Worm (Caenorhabditis elegans): Measurements from ENCODE around the gene asp-15.
A peak's percentile ranks its signal among the peaks of the same experiment; 100 is the strongest.

Gene asp-15

ce11 chrV:19050438-19050837, 5.8 kb upstream of the asp-15 start, which contains the start of gene asp-1:
TSS of gene asp-1 (minus strand) at chrV:19050752.
- peak; percentile 10 for TF ChIP-seq nhr-129 (tag; optimal IDR thresholded peaks at IDR 0.05)
- no peak for TF ChIP-seq R02D3.7 (tag; optimal IDR thresholded peaks at IDR 0.05)
- peak; percentile 9 for TF ChIP-seq Y55F3AM.14 (GFP tag; optimal IDR thresholded peaks at IDR 0.05)
- TF ChIP-seq gmeb-1 (tag; optimal IDR thresholded peaks at IDR 0.05): peak; percentile 24

DNA sequence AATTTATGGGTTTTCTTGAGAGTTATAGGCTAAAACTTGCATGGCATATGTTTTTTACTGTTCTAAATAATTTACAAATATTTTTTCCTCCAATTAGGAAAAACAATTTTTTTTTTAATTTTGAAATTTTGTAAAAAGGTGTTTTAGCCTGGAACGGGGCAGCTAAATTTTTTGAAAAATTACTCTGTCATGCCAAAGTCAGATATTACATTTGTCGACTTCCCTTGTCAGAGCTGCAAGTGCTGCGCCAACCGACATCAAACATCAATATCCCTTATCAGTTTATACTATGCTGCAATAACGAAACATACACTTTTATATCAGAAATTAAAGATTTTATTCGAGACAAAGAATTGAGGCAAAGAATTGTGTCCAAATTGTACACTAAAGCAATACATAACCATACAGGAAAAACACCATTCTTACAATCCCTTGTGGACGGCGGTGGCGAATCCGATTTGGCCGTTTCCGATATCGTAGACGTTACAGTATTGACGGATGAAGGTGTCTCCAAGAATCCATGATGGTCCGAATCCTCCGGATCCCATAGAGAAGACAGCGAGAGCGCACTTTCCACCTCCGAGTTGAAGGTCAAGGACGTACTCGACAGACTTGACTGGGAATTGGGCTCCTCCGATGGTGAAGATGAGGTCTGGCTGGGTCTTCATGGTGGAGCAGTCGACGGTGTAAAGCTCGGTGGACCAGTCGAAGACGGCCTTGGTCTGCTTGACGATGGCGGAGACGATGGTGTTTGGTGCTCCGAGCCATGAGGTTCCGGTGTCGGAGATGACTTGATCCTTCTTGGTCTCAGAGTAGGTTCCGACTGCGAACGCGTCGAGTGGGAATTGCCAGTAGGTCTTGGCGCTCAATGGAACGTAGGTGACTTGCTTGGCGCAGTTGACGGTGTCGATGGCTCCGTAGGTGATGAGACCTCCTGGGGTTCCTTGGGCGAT, 4.8 kb upstream of the asp-15 start:
- TF ChIP-seq crh-2 (tag; optimal IDR thresholded peaks at IDR 0.05): peak; percentile 16
- no peak for TF ChIP-seq mab-5 (tag; optimal IDR thresholded peaks at IDR 0.05)
- peak; percentile 4 for TF ChIP-seq ama-1 (optimal IDR thresholded peaks at IDR 0.05)
- no peak for TF ChIP-seq lin-11 (tag; optimal IDR thresholded peaks at IDR 0.05)
- peak; percentile 48 for TF ChIP-seq gmeb-1 (tag; optimal IDR thresholded peaks at IDR 0.05)
- TF ChIP-seq nhr-129 (tag; optimal IDR thresholded peaks at IDR 0.05): peak; percentile 25

- TF ChIP-seq ama-1 (optimal IDR thresholded peaks at IDR 0.05): no peak
- no peak for TF ChIP-seq R02D3.7 (tag; optimal IDR thresholded peaks at IDR 0.05)
Observed at ce11 chrV:19047442-19047841, 2.8 kb upstream of the asp-15 start.

DNA sequence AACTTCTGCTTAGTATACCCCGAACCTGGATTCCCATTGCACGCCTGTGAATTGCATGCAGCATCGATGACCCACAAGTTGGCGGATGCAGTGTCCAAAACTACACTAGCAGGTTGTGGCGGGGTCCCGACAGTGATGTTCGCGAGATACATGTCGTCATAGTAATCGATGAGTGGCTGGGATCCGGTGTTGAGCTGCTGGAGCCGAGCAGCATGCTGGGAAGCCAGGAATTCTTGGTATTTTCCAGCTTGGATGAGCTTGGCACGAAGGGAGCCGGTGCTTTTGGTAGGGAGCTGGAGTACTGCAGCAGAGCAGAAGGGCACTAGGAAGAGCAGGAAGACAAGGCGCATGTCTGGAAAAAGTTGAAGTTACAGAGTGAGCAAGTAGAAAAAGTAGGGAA, 2.4 kb downstream of the asp-15 start, which contains the start of gene asp-16:
TSS of gene asp-16 (minus strand) at position 350 of the 400 bp plus-strand sequence.
- TF ChIP-seq nhr-10 (tag; optimal IDR thresholded peaks at IDR 0.05) (no peak), ZK546.5 (tag; optimal IDR thresholded peaks at IDR 0.05) (no peak), C34F6.9 (tag; optimal IDR thresholded peaks at IDR 0.05) (no peak), ceh-16 (tag; optimal IDR thresholded peaks at IDR 0.05) (no peak), nhr-21 (tag; optimal IDR thresholded peaks at IDR 0.05) (no peak), unc-55 (GFP tag; optimal IDR thresholded peaks at IDR 0.05) (no peak), nhr-12 (tag; optimal IDR thresholded peaks at IDR 0.05) (no peak), sma-9 (GFP tag; optimal IDR thresholded peaks at IDR 0.05) (no peak), sma-9 (tag; optimal IDR thresholded peaks at IDR 0.05) (no peak), ztf-1 (GFP tag; conservative IDR thresholded peaks at IDR 0.05) (no peak), ama-1 (optimal IDR thresholded peaks at IDR 0.05) (no peak), nhr-11 (tag; optimal IDR thresholded peaks at IDR 0.05) (no peak), skn-1 (tag; optimal IDR thresholded peaks at IDR 0.05) (no peak), gmeb-1 (tag; optimal IDR thresholded peaks at IDR 0.05) (no peak), lin-39 (tag; optimal IDR thresholded peaks at IDR 0.05) (no peak)

DNA sequence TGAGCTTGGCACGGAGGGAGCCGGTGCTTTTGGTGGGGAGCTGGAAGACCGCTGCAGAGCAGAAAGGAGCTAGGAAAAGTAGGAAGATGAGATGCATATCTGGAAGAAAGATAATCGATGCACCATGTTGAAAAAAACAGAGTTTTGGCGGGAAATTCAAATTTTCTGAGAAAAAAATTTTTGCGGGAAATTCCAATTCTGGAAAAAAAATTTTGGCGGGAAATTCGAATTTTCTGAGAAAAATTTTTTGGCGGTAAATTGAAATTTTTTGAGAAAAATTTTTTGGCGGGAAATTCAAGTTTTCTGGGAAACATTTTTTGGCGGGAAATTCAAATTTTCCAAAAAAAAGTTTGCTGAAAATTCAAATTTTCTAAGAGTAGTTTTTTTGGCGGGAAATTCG, 7.4 kb downstream of the asp-15 start, which contains the start of gene asp-17:
TSS of gene asp-17 (minus strand) at position 101 of the 400 bp plus-strand sequence.
- TF ChIP-seq ZK546.5 (tag; optimal IDR thresholded peaks at IDR 0.05): no peak
- no peak for TF ChIP-seq peb-1 (tag; optimal IDR thresholded peaks at IDR 0.05)

- no peak for TF ChIP-seq crh-2 (tag; optimal IDR thresholded peaks at IDR 0.05)
- TF ChIP-seq nhr-12 (tag; optimal IDR thresholded peaks at IDR 0.05): no peak
- TF ChIP-seq lin-13 (GFP tag; optimal IDR thresholded peaks at IDR 0.05): no peak
- no peak for TF ChIP-seq sma-9 (GFP tag; optimal IDR thresholded peaks at IDR 0.05)
- TF ChIP-seq sma-9 (tag; optimal IDR thresholded peaks at IDR 0.05): no peak
- no peak for TF ChIP-seq mdl-1 (tag; optimal IDR thresholded peaks at IDR 0.05)
- TF ChIP-seq snpc-4 (tag; optimal IDR thresholded peaks at IDR 0.05): no peak
- TF ChIP-seq aly-2 (tag; optimal IDR thresholded peaks at IDR 0.05): no peak
- no peak for TF ChIP-seq ztf-1 (GFP tag; conservative IDR thresholded peaks at IDR 0.05)
- TF ChIP-seq blmp-1 (tag; optimal IDR thresholded peaks at IDR 0.05; ENCODE audit: insufficient read depth): no peak
- TF ChIP-seq dmd-4 (tag; optimal IDR thresholded peaks at IDR 0.05): no peak
- no peak for TF ChIP-seq C34F6.9 (tag; optimal IDR thresholded peaks at IDR 0.05)
- no peak for TF ChIP-seq ama-1 (optimal IDR thresholded peaks at IDR 0.05)
- no peak for TF ChIP-seq alr-1 (tag; optimal IDR thresholded peaks at IDR 0.05)
- TF ChIP-seq peb-1 (tag; optimal IDR thresholded peaks at IDR 0.05): no peak
Observed at ce11 chrV:19036061-19036460, 8.6 kb downstream of the asp-15 start.
